Fruit fly (Drosophila melanogaster): ENCODE results near the gene Smn.
A peak's percentile ranks its signal among the peaks of the same experiment; 100 is the strongest.

Smn gene

DNA sequence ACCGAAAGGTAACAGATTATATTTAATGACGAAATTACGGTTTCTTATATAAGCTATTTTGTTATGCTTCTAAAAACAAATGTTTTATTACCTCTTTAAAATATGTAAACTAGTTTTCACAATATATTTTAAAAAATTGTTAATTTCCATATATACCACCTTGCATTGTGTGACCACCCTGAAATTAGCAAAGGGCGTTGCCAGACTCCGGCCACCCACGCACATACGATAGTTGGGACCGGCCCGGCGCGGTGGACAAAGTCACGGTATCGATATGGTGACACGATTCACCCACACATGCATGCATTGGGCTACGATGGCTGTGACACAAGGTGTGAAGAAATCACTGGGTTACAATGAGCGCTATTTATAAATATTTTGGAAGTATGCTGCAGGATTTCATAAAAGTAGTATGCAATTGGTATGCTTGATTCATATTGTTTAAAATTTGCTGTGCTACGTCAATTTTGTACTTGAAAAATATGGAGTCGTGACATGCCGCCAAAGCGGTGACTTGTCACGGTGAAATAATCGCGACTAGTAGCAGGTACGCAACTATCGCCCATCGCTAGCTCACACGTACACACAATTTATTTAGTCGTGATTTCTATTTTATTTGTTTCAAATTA lies 6.8 kb upstream of the Smn start (continued):
- TF ChIP-seq CG12071 (GFP tag; optimal IDR thresholded peaks at IDR 0.05): no peak
- no peak for TF ChIP-seq Kr (GFP tag; optimal IDR thresholded peaks at IDR 0.05)
- no peak for TF ChIP-seq Spps (tag; optimal IDR thresholded peaks at IDR 0.05)
- peak; percentile 54 for TF ChIP-seq CG31224 (GFP tag; IDR thresholded peaks at IDR 0.05)
- peak; percentile 24 for TF ChIP-seq CG8944 (GFP tag; optimal IDR thresholded peaks at IDR 0.05)
- peak; percentile 41 for TF ChIP-seq tx (GFP tag; optimal IDR thresholded peaks at IDR 0.05)
- 0 out of 2 replicates have a peak, but pooled peaks have one; percentile 40 for TF ChIP-seq CG5953 (GFP tag; IDR thresholded peaks at IDR 0.05)
- peak in 1 of 2 experiments; percentile 57 for TF ChIP-seq bsh (GFP tag; optimal IDR thresholded peaks at IDR 0.05)
- peak; percentile 94 for TF ChIP-seq CG13287 (GFP tag; IDR thresholded peaks at IDR 0.05; ENCODE audit: partially characterized antibody)
- TF ChIP-seq CG12155 (GFP tag; optimal IDR thresholded peaks at IDR 0.05): peak; percentile 9
- TF ChIP-seq schlank (tag; optimal IDR thresholded peaks at IDR 0.05): no peak
- TF ChIP-seq CG4360 (GFP tag; IDR thresholded peaks at IDR 0.05): peak; percentile 36; the same call in 1 of the 2 replicates
- no peak for TF ChIP-seq CG17612 (GFP tag; IDR thresholded peaks at IDR 0.05)
- TF ChIP-seq Side (GFP tag; optimal IDR thresholded peaks at IDR 0.05): peak; percentile 41
- no peak for TF ChIP-seq run (tag; optimal IDR thresholded peaks at IDR 0.05)
- TF ChIP-seq Chrac-16 (GFP tag; optimal IDR thresholded peaks at IDR 0.05): peak; percentile 56
- TF ChIP-seq Eip74EF (GFP tag; optimal IDR thresholded peaks at IDR 0.05): no peak
- TF ChIP-seq ato (GFP tag; IDR thresholded peaks at IDR 0.05; ENCODE audit: partially characterized antibody): peak; percentile 60
- TF ChIP-seq CHES-1-like (GFP tag; optimal IDR thresholded peaks at IDR 0.05): peak; percentile 78
- no peak for TF ChIP-seq CkIIα-i1 (GFP tag; IDR thresholded peaks at IDR 0.05)
- peak; percentile 54 for TF ChIP-seq CG11398 (GFP tag; optimal IDR thresholded peaks at IDR 0.05)
- TF ChIP-seq Hr51 (GFP tag; optimal IDR thresholded peaks at IDR 0.05): peak; percentile 55 to 63
- TF ChIP-seq CG9876 (GFP tag; optimal IDR thresholded peaks at IDR 0.05): peak; percentile 32
- peak; percentile 84 for TF ChIP-seq CG12659 (GFP tag; optimal IDR thresholded peaks at IDR 0.05)
- peak; percentile 34 for TF ChIP-seq fu2 (GFP tag; optimal IDR thresholded peaks at IDR 0.05)
- peak; percentile 44 for TF ChIP-seq emc (GFP tag; optimal IDR thresholded peaks at IDR 0.05)
- no peak for TF ChIP-seq Gsc (GFP tag; IDR thresholded peaks at IDR 0.05)
- peak; percentile 90 for TF ChIP-seq Bgb (GFP tag; IDR thresholded peaks at IDR 0.05; ENCODE audit: partially characterized antibody)
- TF ChIP-seq nmo (GFP tag; optimal IDR thresholded peaks at IDR 0.05): peak; percentile 83
- peak; percentile 55 for TF ChIP-seq Hr3 (GFP tag; optimal IDR thresholded peaks at IDR 0.05)
- TF ChIP-seq Ets65A (GFP tag): peak; percentile 97
- TF ChIP-seq Optix (GFP tag; IDR thresholded peaks at IDR 0.05): no peak
- TF ChIP-seq CG8924 (tag; optimal IDR thresholded peaks at IDR 0.05): peak; percentile 72
- TF ChIP-seq eyg (GFP tag; optimal IDR thresholded peaks at IDR 0.05): peak; percentile 61
- TF ChIP-seq sens (GFP tag): peak; percentile 96
- no peak for TF ChIP-seq CG7928 (GFP tag; optimal IDR thresholded peaks at IDR 0.05)
- TF ChIP-seq CG14050 (GFP tag; IDR thresholded peaks at IDR 0.05): peak; percentile 39; the same call in 2 of the 3 replicates
- TF ChIP-seq CG3407 (GFP tag; optimal IDR thresholded peaks at IDR 0.05): no peak
- peak; percentile 66 for TF ChIP-seq MBD-R2 (GFP tag; IDR thresholded peaks at IDR 0.05)
- peak; percentile 53; the same call in 1 of the 2 replicates for TF ChIP-seq chm (GFP tag; IDR thresholded peaks at IDR 0.05)
- peak; percentile 89 for TF ChIP-seq HmgD (GFP tag; optimal IDR thresholded peaks at IDR 0.05)
- peak; percentile 67 for TF ChIP-seq CG7786 (GFP tag; optimal IDR thresholded peaks at IDR 0.05)
- peak; percentile 36; the same call in 1 of the 2 replicates for TF ChIP-seq CG14441 (GFP tag; IDR thresholded peaks at IDR 0.05)
- TF ChIP-seq gce (GFP tag; IDR thresholded peaks at IDR 0.05): no peak
- TF ChIP-seq h (optimal IDR thresholded peaks at IDR 0.05): no peak
- peak; percentile 76 for TF ChIP-seq Dbx (GFP tag; IDR thresholded peaks at IDR 0.05)
- TF ChIP-seq D19A (tag; optimal IDR thresholded peaks at IDR 0.05): no peak
- no peak for TF ChIP-seq org-1 (GFP tag; optimal IDR thresholded peaks at IDR 0.05)
- peak; percentile 75 for TF ChIP-seq CG8290 (GFP tag; optimal IDR thresholded peaks at IDR 0.05)
- TF ChIP-seq CG8290 (tag; optimal IDR thresholded peaks at IDR 0.05): peak; percentile 77 to 79
- no peak for TF ChIP-seq Hand (GFP tag; optimal IDR thresholded peaks at IDR 0.05)

Measured in whole organism, embryonic.